Fruit fly (Drosophila melanogaster) whole organism: Measurements from ENCODE around the gene Ets21C.

Experiments
- Dll ChIP-seq: fragments of >200 bp; optimal IDR thresholded peaks from 2 replicates; lab custom pipeline; 2017
- EcR ChIP-seq, 2 experiments: fragments of >200 bp; optimal IDR thresholded peaks; 2 replicates each; lab custom pipeline; 2017; ENCODE audit warnings: missing biosample characterization in 2 of 2, missing genetic modification characterization in 2 of 2, missing genetic modification reagents in 2 of 2
- pan ChIP-seq: fragments of >200 bp; optimal IDR thresholded peaks from 2 replicates; lab custom pipeline; 2017
- psq ChIP-seq: fragments of >200 bp; optimal IDR thresholded peaks from 2 replicates; lab custom pipeline; 2017
- usp ChIP-seq: fragments of >200 bp; optimal IDR thresholded peaks from 2 replicates; lab custom pipeline; 2017; ENCODE audit warnings: missing biosample characterization, missing genetic modification characterization, mixed read lengths

DNA sequence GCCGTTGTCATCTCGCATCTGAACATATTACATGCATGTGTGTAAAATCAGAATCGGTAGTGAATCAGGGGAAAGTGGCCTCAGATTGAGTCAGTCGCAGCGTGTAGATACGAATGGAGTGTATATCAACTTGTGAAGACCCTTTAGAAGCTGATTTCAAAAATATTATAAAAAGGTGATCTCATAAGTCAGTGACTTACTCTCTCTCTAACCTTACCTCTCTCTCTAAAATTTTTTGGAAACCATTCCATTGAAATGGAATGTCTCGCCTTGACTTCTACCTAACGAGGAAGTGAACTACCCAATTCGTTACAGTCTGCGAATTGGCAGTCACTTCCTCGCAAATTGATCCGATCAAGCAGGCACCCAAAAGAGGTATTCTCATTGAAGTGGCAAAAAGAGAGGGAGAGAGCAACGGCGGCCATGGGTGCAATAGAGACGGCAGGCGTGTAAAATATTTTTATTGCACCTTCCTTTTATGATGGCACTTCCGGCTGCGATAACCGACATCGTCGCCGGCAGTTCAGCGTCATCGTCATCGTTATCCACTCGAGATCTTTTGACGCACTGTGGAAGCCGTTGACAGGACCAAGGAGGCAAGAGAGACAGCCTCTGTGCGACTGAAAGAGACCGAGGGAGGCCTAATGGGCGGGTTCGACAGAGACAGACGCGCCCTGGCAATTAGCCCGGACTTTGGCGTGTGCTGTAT lies 34.7 kb downstream of the Ets21C start:
- no peak for TF ChIP-seq psq
- TF ChIP-seq usp (GFP tag; lab: Kevin White, UChicago): no peak
- no peak for TF ChIP-seq pan
- TF ChIP-seq Dll (lab: Kevin White, UChicago): no peak
- TF ChIP-seq EcR (GFP tag; optimal IDR thresholded peaks at IDR 0.05; lab: Kevin White, UChicago): no peak
